Worm (Caenorhabditis elegans): ENCODE data around the gene Y39A1A.21.

Y39A1A.21 gene

ce11 chrIII:10714541-10714940, 7.7 kb upstream of the Y39A1A.21 start:
- TF ChIP-seq sea-1 (GFP tag; conservative IDR thresholded peaks at IDR 0.05) (no peak), aly-1 (tag; optimal IDR thresholded peaks at IDR 0.05) (no peak), B0310.2 (tag; optimal IDR thresholded peaks at IDR 0.05) (no peak), F13C5.2 (tag; optimal IDR thresholded peaks at IDR 0.05) (no peak), hmbx-1 (tag; optimal IDR thresholded peaks at IDR 0.05) (no peak), ceh-36 (tag; optimal IDR thresholded peaks at IDR 0.05) (no peak), hnd-1 (tag; optimal IDR thresholded peaks at IDR 0.05) (no peak), ama-1 (optimal IDR thresholded peaks at IDR 0.05) (no peak), pes-1 (GFP tag; IDR thresholded peaks at IDR 0.05) (no peak), flt-1 (GFP tag; IDR thresholded peaks at IDR 0.05) (no peak), tbx-37 (GFP tag; conservative IDR thresholded peaks at IDR 0.05) (no peak), ceh-13 (GFP tag; optimal IDR thresholded peaks at IDR 0.05) (no peak), tra-4 (tag; optimal IDR thresholded peaks at IDR 0.05) (no peak)

ce11 chrIII:10711192-10711673, 4.4 kb upstream of the Y39A1A.21 start, which contains the start of gene W09D10.5:
Gene W09D10.5, minus strand, starts transcription at chrIII:10711536.
- TF ChIP-seq F13C5.2 (tag; optimal IDR thresholded peaks at IDR 0.05) (no peak), pes-1 (GFP tag; IDR thresholded peaks at IDR 0.05) (no peak), ama-1 (optimal IDR thresholded peaks at IDR 0.05) (peak; percentile 85), hmg-4 (GFP tag; optimal IDR thresholded peaks at IDR 0.05) (no peak)

- TF ChIP-seq hmbx-1 (tag; optimal IDR thresholded peaks at IDR 0.05) (no peak), hmg-4 (GFP tag; optimal IDR thresholded peaks at IDR 0.05) (no peak), ceh-13 (GFP tag; optimal IDR thresholded peaks at IDR 0.05) (no peak), scrt-1 (GFP tag; IDR thresholded peaks at IDR 0.05) (no peak), tra-4 (tag; optimal IDR thresholded peaks at IDR 0.05) (no peak)
Observed at ce11 chrIII:10709676-10710075, 2.9 kb upstream of the Y39A1A.21 start.

ce11 chrIII:10708484-10708883, 1.7 kb upstream of the Y39A1A.21 start:
- TF ChIP-seq ets-7 (tag; optimal IDR thresholded peaks at IDR 0.05): no peak
- TF ChIP-seq ceh-36 (tag; optimal IDR thresholded peaks at IDR 0.05): no peak
- no peak for TF ChIP-seq ceh-13 (GFP tag; optimal IDR thresholded peaks at IDR 0.05)
- TF ChIP-seq F13C5.2 (tag; optimal IDR thresholded peaks at IDR 0.05): no peak
- no peak for TF ChIP-seq scrt-1 (GFP tag; IDR thresholded peaks at IDR 0.05)
- TF ChIP-seq hmbx-1 (tag; optimal IDR thresholded peaks at IDR 0.05): no peak
- no peak for TF ChIP-seq pes-1 (GFP tag; IDR thresholded peaks at IDR 0.05)
- TF ChIP-seq flt-1 (GFP tag; IDR thresholded peaks at IDR 0.05): no peak
- no peak for TF ChIP-seq aly-1 (tag; optimal IDR thresholded peaks at IDR 0.05)
- no peak for TF ChIP-seq hnd-1 (tag; optimal IDR thresholded peaks at IDR 0.05)
- TF ChIP-seq sea-1 (GFP tag; conservative IDR thresholded peaks at IDR 0.05): no peak
- no peak for TF ChIP-seq tbx-11 (GFP tag; IDR thresholded peaks at IDR 0.05)
- no peak for TF ChIP-seq ama-1 (optimal IDR thresholded peaks at IDR 0.05)
- TF ChIP-seq tra-4 (tag; optimal IDR thresholded peaks at IDR 0.05): no peak

- TF ChIP-seq hmbx-1 (tag; optimal IDR thresholded peaks at IDR 0.05) (no peak), ceh-36 (tag; optimal IDR thresholded peaks at IDR 0.05) (no peak), aly-1 (tag; optimal IDR thresholded peaks at IDR 0.05) (no peak), sea-1 (GFP tag; conservative IDR thresholded peaks at IDR 0.05) (no peak), pes-1 (GFP tag; IDR thresholded peaks at IDR 0.05) (no peak), tra-4 (tag; optimal IDR thresholded peaks at IDR 0.05) (no peak), scrt-1 (GFP tag; IDR thresholded peaks at IDR 0.05) (no peak), tbx-11 (GFP tag; IDR thresholded peaks at IDR 0.05) (no peak), F13C5.2 (tag; optimal IDR thresholded peaks at IDR 0.05) (no peak), ceh-13 (GFP tag; optimal IDR thresholded peaks at IDR 0.05) (no peak), hmg-4 (GFP tag; optimal IDR thresholded peaks at IDR 0.05) (no peak), hnd-1 (tag; optimal IDR thresholded peaks at IDR 0.05) (no peak), ama-1 (optimal IDR thresholded peaks at IDR 0.05) (no peak), tbx-37 (GFP tag; conservative IDR thresholded peaks at IDR 0.05) (no peak), B0310.2 (tag; optimal IDR thresholded peaks at IDR 0.05) (no peak), flt-1 (GFP tag; IDR thresholded peaks at IDR 0.05) (no peak)
Observed at ce11 chrIII:10707461-10707860, 639 bp upstream of the Y39A1A.21 start, which contains the start of gene mrpl-12. Gene mrpl-12, plus strand, starts transcription at chrIII:10707761.

- no peak for TF ChIP-seq pes-1 (GFP tag; IDR thresholded peaks at IDR 0.05)
- no peak for TF ChIP-seq ceh-13 (GFP tag; optimal IDR thresholded peaks at IDR 0.05)
- no peak for TF ChIP-seq ama-1 (optimal IDR thresholded peaks at IDR 0.05)
- no peak for TF ChIP-seq tra-4 (tag; optimal IDR thresholded peaks at IDR 0.05)
- no peak for TF ChIP-seq scrt-1 (GFP tag; IDR thresholded peaks at IDR 0.05)
- TF ChIP-seq flt-1 (GFP tag; IDR thresholded peaks at IDR 0.05): no peak
- TF ChIP-seq ceh-36 (tag; optimal IDR thresholded peaks at IDR 0.05): no peak
- no peak for TF ChIP-seq tbx-11 (GFP tag; IDR thresholded peaks at IDR 0.05)
- TF ChIP-seq sea-1 (GFP tag; conservative IDR thresholded peaks at IDR 0.05): no peak
- no peak for TF ChIP-seq hmg-4 (GFP tag; optimal IDR thresholded peaks at IDR 0.05)
- TF ChIP-seq F13C5.2 (tag; optimal IDR thresholded peaks at IDR 0.05): no peak
Observed at ce11 chrIII:10706481-10706880, 341 bp downstream of the Y39A1A.21 start.

- TF ChIP-seq ama-1 (optimal IDR thresholded peaks at IDR 0.05) (no peak), aly-1 (tag; optimal IDR thresholded peaks at IDR 0.05) (no peak), ceh-13 (GFP tag; optimal IDR thresholded peaks at IDR 0.05) (no peak), pes-1 (GFP tag; IDR thresholded peaks at IDR 0.05) (no peak), hnd-1 (tag; optimal IDR thresholded peaks at IDR 0.05) (no peak), flt-1 (GFP tag; IDR thresholded peaks at IDR 0.05) (no peak), ets-7 (tag; optimal IDR thresholded peaks at IDR 0.05) (no peak), tra-4 (tag; optimal IDR thresholded peaks at IDR 0.05) (no peak), hmg-4 (GFP tag; optimal IDR thresholded peaks at IDR 0.05) (no peak), hmbx-1 (tag; optimal IDR thresholded peaks at IDR 0.05) (no peak), tbx-37 (GFP tag; conservative IDR thresholded peaks at IDR 0.05) (no peak), ceh-36 (tag; optimal IDR thresholded peaks at IDR 0.05) (no peak), F13C5.2 (tag; optimal IDR thresholded peaks at IDR 0.05) (no peak), tbx-11 (GFP tag; IDR thresholded peaks at IDR 0.05) (no peak), sea-1 (GFP tag; conservative IDR thresholded peaks at IDR 0.05) (no peak), B0310.2 (tag; optimal IDR thresholded peaks at IDR 0.05) (no peak), scrt-1 (GFP tag; IDR thresholded peaks at IDR 0.05) (no peak)
Observed at ce11 chrIII:10704499-10704898, 2.3 kb downstream of the Y39A1A.21 start.

All from whole organism, early embryonic.